Worm (Caenorhabditis elegans) whole organism, midembryonic: ENCODE results near the gene vha-6.

Source experiments
- T22C8.4 ChIP-seq: fragments of 200-800 bp; sonication (Bioruptor generic); IDR thresholded peaks from 2 replicates; pipeline ENCODE4 v1.3.6; 2022; ENCODE audit warnings: missing genetic modification characterization, missing compliant biosample characterization
- cog-1 ChIP-seq: sonication (generic microtip); optimal IDR thresholded peaks from 2 replicates; lab custom pipeline; 2016; ENCODE audit warnings: missing genetic modification characterization, missing compliant biosample characterization
- flt-1 ChIP-seq: fragments of 200-800 bp; sonication (Bioruptor generic); IDR thresholded peaks from 2 replicates; pipeline ENCODE4 v1.3.6; 2022; ENCODE audit warnings: missing genetic modification characterization, missing compliant biosample characterization
- med-1 ChIP-seq: sonication (generic microtip); optimal IDR thresholded peaks from 2 replicates; lab custom pipeline; 2017; ENCODE audit warnings: missing genetic modification characterization, mild to moderate bottlenecking, missing compliant biosample characterization, antibody characterized with exemption, missing genetic modification reagents; ENCODE audit not compliant: insufficient read depth
- tab-1 ChIP-seq: fragments of 200-800 bp; sonication (Bioruptor generic); IDR thresholded peaks from 2 replicates; pipeline ENCODE4 v1.3.6; 2022; ENCODE audit warnings: missing genetic modification characterization, missing compliant biosample characterization

- no peak for TF ChIP-seq cog-1 (tag; lab: Kevin White, UChicago)
- no peak for TF ChIP-seq T22C8.4 (GFP tag; lab: Robert Waterston, UW)
- no peak for TF ChIP-seq med-1 (GFP tag; lab: Kevin White, UChicago)
- no peak for TF ChIP-seq tab-1 (GFP tag; lab: Robert Waterston, UW)
- TF ChIP-seq flt-1 (GFP tag; lab: Robert Waterston, UW): no peak
Measured at ce11 chrII:11453639-11454038, 15.4 kb upstream of the vha-6 start.
